Worm (Caenorhabditis elegans): ENCODE measurements around the gene lem-4.

- TF ChIP-seq Y22D7AL.16 (tag; optimal IDR thresholded peaks at IDR 0.05) (no peak), nfya-1 (tag; optimal IDR thresholded peaks at IDR 0.05) (peak; percentile 45), npax-4 (tag; optimal IDR thresholded peaks at IDR 0.05) (no peak), pha-4 (tag; optimal IDR thresholded peaks at IDR 0.05) (no peak)
These were observed at the start of gene lem-4, which contains the start of gene Y55F3BR.11 for ce11 chrIV:854357-855269.

Measured in whole organism, late embryonic.